Fruit fly (Drosophila melanogaster) Kc167 (cell line): ENCODE data around the gene RpL37-1.

ENCODE experiments used
- Myc ChIP-seq: fragments of >200 bp; optimal IDR thresholded peaks from 2 replicates; lab custom pipeline; 2017; ENCODE audit warnings: missing external identifiers
- h ChIP-seq: fragments of >200 bp; optimal IDR thresholded peaks from 3 replicates; lab custom pipeline; 2018; ENCODE audit warnings: missing external identifiers
- psq ChIP-seq: fragments of >200 bp; optimal IDR thresholded peaks from 2 replicates; lab custom pipeline; 2017; ENCODE audit warnings: missing external identifiers

DNA sequence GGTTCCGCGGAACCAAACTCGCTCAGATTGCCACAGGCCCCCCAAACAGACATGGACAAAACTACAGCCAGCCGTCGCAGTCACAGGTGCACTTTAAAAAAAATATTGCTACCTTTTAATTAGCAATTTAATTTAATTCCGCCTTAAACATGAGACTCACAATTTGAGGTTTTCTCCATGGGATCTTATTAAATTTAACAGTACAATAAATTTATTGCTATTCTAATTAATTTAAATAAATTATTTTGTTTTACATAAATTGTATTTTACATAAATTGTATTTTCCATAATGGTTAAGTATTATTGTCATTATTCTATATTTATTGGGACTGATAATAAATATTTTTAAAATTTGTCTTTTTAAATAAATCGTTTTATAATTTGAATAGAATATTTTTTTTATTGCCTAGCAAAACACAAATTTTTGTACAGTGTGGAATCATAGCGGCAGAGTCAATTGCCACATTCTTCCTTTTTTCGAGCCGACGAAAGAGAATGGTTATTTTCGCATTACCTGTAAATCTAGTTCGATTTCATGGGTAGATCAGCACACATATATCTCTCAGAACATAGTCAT, 15.7 kb downstream of the RpL37-1 start:
- no peak for TF ChIP-seq Myc
- no peak for TF ChIP-seq psq
- no peak for TF ChIP-seq h
